Worm (Caenorhabditis elegans) whole organism, early embryonic: ENCODE data around the gene ctf-18.

Experiments
- B0310.2 ChIP-seq: sonication (generic microtip); optimal IDR thresholded peaks from 2 replicates; lab custom pipeline; 2016; ENCODE audit warnings: mild to moderate bottlenecking, missing genetic modification characterization, missing compliant biosample characterization
- F13C5.2 ChIP-seq: sonication (generic microtip); optimal IDR thresholded peaks from 2 replicates; lab custom pipeline; 2017; ENCODE audit warnings: mild to moderate bottlenecking, missing genetic modification characterization, inconsistent platforms, missing compliant biosample characterization
- aly-1 ChIP-seq: sonication (generic microtip); optimal IDR thresholded peaks from 2 replicates; lab custom pipeline; 2016; ENCODE audit warnings: missing genetic modification characterization, missing compliant biosample characterization
- ama-1 ChIP-seq: fragments of 150-350 bp; optimal IDR thresholded peaks from 2 replicates; lab custom pipeline; 2014
- ceh-13 ChIP-seq: fragments of 200-800 bp; sonication (Bioruptor generic); optimal IDR thresholded peaks from 2 replicates; lab custom pipeline; 2018; ENCODE audit warnings: mild to moderate bottlenecking, missing genetic modification characterization, missing compliant biosample characterization
- ceh-36 ChIP-seq: sonication (generic microtip); optimal IDR thresholded peaks from 2 replicates; lab custom pipeline; 2016; ENCODE audit warnings: missing genetic modification characterization, inconsistent platforms, missing compliant biosample characterization
- ets-7 ChIP-seq: sonication (generic microtip); optimal IDR thresholded peaks from 2 replicates; lab custom pipeline; 2016; ENCODE audit warnings: missing genotype, missing genetic modification characterization, missing compliant biosample characterization
- flt-1 ChIP-seq: fragments of 200-800 bp; sonication (Bioruptor generic); IDR thresholded peaks from 2 replicates; pipeline ENCODE4 v1.3.6; 2022; ENCODE audit warnings: missing genetic modification characterization, missing compliant biosample characterization
- hmbx-1 ChIP-seq: sonication (generic microtip); optimal IDR thresholded peaks from 2 replicates; lab custom pipeline; 2016; ENCODE audit warnings: mild to moderate bottlenecking, missing genetic modification characterization, missing compliant biosample characterization
- hmg-4 ChIP-seq: fragments of 200-800 bp; sonication (Bioruptor generic); optimal IDR thresholded peaks from 2 replicates; lab custom pipeline; 2018; ENCODE audit warnings: mild to moderate bottlenecking, missing genetic modification characterization, missing compliant biosample characterization
- hnd-1 ChIP-seq: sonication (generic microtip); optimal IDR thresholded peaks from 2 replicates; lab custom pipeline; 2016; ENCODE audit warnings: missing genetic modification characterization, missing compliant biosample characterization
- pes-1 ChIP-seq: fragments of 200-800 bp; sonication (Bioruptor generic); IDR thresholded peaks from 2 replicates; pipeline ENCODE4 v1.3.6; 2022; ENCODE audit warnings: missing genetic modification reagents, missing genetic modification characterization, missing compliant biosample characterization
- scrt-1 ChIP-seq: fragments of 200-800 bp; sonication (Bioruptor generic); IDR thresholded peaks from 2 replicates; pipeline ENCODE4 v1.3.6; 2022; ENCODE audit warnings: missing genetic modification characterization, missing compliant biosample characterization
- sea-1 ChIP-seq: fragments of 200-800 bp; sonication (Bioruptor generic); conservative IDR thresholded peaks from 2 replicates; pipeline ENCODE4 v1.3.6; 2022; ENCODE audit warnings: missing genetic modification characterization, missing compliant biosample characterization
- tbx-11 ChIP-seq: fragments of 200-800 bp; sonication (Bioruptor generic); IDR thresholded peaks from 2 replicates; pipeline ENCODE4 v1.3.6; 2022; ENCODE audit warnings: missing genetic modification characterization, missing compliant biosample characterization
- tbx-37 ChIP-seq: fragments of 200-800 bp; sonication (Bioruptor generic); conservative IDR thresholded peaks from 2 replicates; pipeline ENCODE4 v1.3.6; 2022; ENCODE audit warnings: missing genetic modification reagents, missing genetic modification characterization, missing compliant biosample characterization
- tra-4 ChIP-seq: sonication (generic microtip); optimal IDR thresholded peaks from 2 replicates; lab custom pipeline; 2017; ENCODE audit warnings: missing genetic modification characterization, missing compliant biosample characterization

The ctf-18 gene

ce11 chrIV:10096881-10097280, 29.6 kb downstream of the ctf-18 start, which contains the start of gene dis-3:
dis-3 (plus strand) TSS chrIV:10097202.
- no peak for TF ChIP-seq tbx-37 (GFP tag; lab: Robert Waterston, UW)
- TF ChIP-seq tbx-11 (GFP tag; lab: Robert Waterston, UW), result no peak
- no peak for TF ChIP-seq ama-1 (lab: Kevin White, UChicago)
- TF ChIP-seq pes-1 (GFP tag; lab: Robert Waterston, UW), result no peak
- TF ChIP-seq sea-1, result no peak
- no peak for TF ChIP-seq ceh-36
- no peak for TF ChIP-seq hnd-1 (tag; lab: Kevin White, UChicago)
- no peak for TF ChIP-seq B0310.2 (tag; lab: Kevin White, UChicago)
- TF ChIP-seq ceh-13 (GFP tag; lab: Kevin White, UChicago), result no peak
- no peak for TF ChIP-seq ets-7 (tag; lab: Kevin White, UChicago)
- TF ChIP-seq hmg-4 (GFP tag; lab: Kevin White, UChicago), result no peak
- no peak for TF ChIP-seq scrt-1
- no peak for TF ChIP-seq F13C5.2
- no peak for TF ChIP-seq flt-1 (GFP tag; lab: Robert Waterston, UW)
- TF ChIP-seq hmbx-1 (tag; lab: Kevin White, UChicago), result no peak

- TF ChIP-seq sea-1 (no peak), F13C5.2 (no peak)
These were observed 31.3 kb downstream of the ctf-18 start, which contains the start of the genes C04G2.5 and msp-36 for ce11 chrIV:10095171-10095570. C04G2.5 (minus strand) TSS chrIV:10095271. msp-36 (plus strand) TSS chrIV:10095433.

ce11 chrIV:10090358-10090757, 36.1 kb downstream of the ctf-18 start, which contains the start of gene ttbk-5:
ttbk-5 (plus strand) TSS chrIV:10090658.
- TF ChIP-seq hmg-4 (GFP tag; lab: Kevin White, UChicago) (no peak), ceh-36 (no peak), hnd-1 (tag; lab: Kevin White, UChicago) (no peak), ceh-13 (GFP tag; lab: Kevin White, UChicago) (no peak), ama-1 (lab: Kevin White, UChicago) (no peak), flt-1 (GFP tag; lab: Robert Waterston, UW) (no peak), sea-1 (no peak), scrt-1 (no peak), F13C5.2 (no peak), B0310.2 (tag; lab: Kevin White, UChicago) (no peak)

ce11 chrIV:10089777-10090176, 36.7 kb downstream of the ctf-18 start, which contains the start of gene ttr-39:
ttr-39 (minus strand) TSS chrIV:10089877.
- TF ChIP-seq tbx-37 (GFP tag; lab: Robert Waterston, UW) (no peak), flt-1 (GFP tag; lab: Robert Waterston, UW) (no peak), hmg-4 (GFP tag; lab: Kevin White, UChicago) (no peak), hmbx-1 (tag; lab: Kevin White, UChicago) (no peak), ceh-36 (no peak), tra-4 (tag; lab: Kevin White, UChicago) (no peak), hnd-1 (tag; lab: Kevin White, UChicago) (no peak), ets-7 (tag; lab: Kevin White, UChicago) (no peak), F13C5.2 (no peak), aly-1 (tag; lab: Kevin White, UChicago) (no peak), scrt-1 (no peak), ama-1 (lab: Kevin White, UChicago) (no peak), ceh-13 (GFP tag; lab: Kevin White, UChicago) (no peak), pes-1 (GFP tag; lab: Robert Waterston, UW) (no peak), B0310.2 (tag; lab: Kevin White, UChicago) (no peak), tbx-11 (GFP tag; lab: Robert Waterston, UW) (no peak)

ce11 chrIV:10085401-10086187, 40.9 kb downstream of the ctf-18 start, which contains the start of the genes col-2 and ndc-80:
col-2 (minus strand) TSS chrIV:10085451.
ndc-80 (plus strand) TSS chrIV:10086137.
- TF ChIP-seq sea-1 (no peak), hmbx-1 (tag; lab: Kevin White, UChicago) (no peak), F13C5.2 (peak; percentile 48), hnd-1 (tag; lab: Kevin White, UChicago) (no peak), tra-4 (tag; lab: Kevin White, UChicago) (no peak)

- no peak for TF ChIP-seq F13C5.2
- TF ChIP-seq sea-1, result 0 out of 2 replicates have a peak, but pooled peaks have one; percentile 56
These were observed 42.0 kb downstream of the ctf-18 start, which contains the start of gene W01B6.8 for ce11 chrIV:10084323-10084959. W01B6.8 (minus strand) TSS chrIV:10084373.

- no peak for TF ChIP-seq tbx-11 (GFP tag; lab: Robert Waterston, UW)
- no peak for TF ChIP-seq hmbx-1 (tag; lab: Kevin White, UChicago)
- TF ChIP-seq pes-1 (GFP tag; lab: Robert Waterston, UW), result no peak
These were observed 45.6 kb downstream of the ctf-18 start, which contains the start of gene W01B6.6 for ce11 chrIV:10080816-10081215. W01B6.6 (plus strand) TSS chrIV:10081116.

- TF ChIP-seq aly-1 (tag; lab: Kevin White, UChicago) (no peak), B0310.2 (tag; lab: Kevin White, UChicago) (no peak), tra-4 (tag; lab: Kevin White, UChicago) (no peak), hmg-4 (GFP tag; lab: Kevin White, UChicago) (no peak), tbx-37 (GFP tag; lab: Robert Waterston, UW) (no peak), hmbx-1 (tag; lab: Kevin White, UChicago) (no peak), tbx-11 (GFP tag; lab: Robert Waterston, UW) (no peak)
These were observed 48.4 kb downstream of the ctf-18 start for ce11 chrIV:10078003-10078402.
